Fruit fly (Drosophila melanogaster) whole organism: ENCODE data around the gene CG31406.

Experiments
- CG8478 ChIP-seq: fragments of >200 bp; optimal IDR thresholded peaks from 2 replicates; lab custom pipeline; 2018; ENCODE audit warnings: inconsistent platforms
- Dll ChIP-seq: fragments of >200 bp; optimal IDR thresholded peaks from 2 replicates; lab custom pipeline; 2017
- EcR ChIP-seq, 2 experiments: fragments of >200 bp; optimal IDR thresholded peaks; 2 replicates each; lab custom pipeline; 2017; ENCODE audit warnings: missing biosample characterization in 2 of 2, missing genetic modification characterization in 2 of 2, missing genetic modification reagents in 2 of 2
- pan ChIP-seq: fragments of >200 bp; optimal IDR thresholded peaks from 2 replicates; lab custom pipeline; 2017
- psq ChIP-seq: fragments of >200 bp; optimal IDR thresholded peaks from 2 replicates; lab custom pipeline; 2017
- usp ChIP-seq: fragments of >200 bp; optimal IDR thresholded peaks from 2 replicates; lab custom pipeline; 2017; ENCODE audit warnings: missing biosample characterization, missing genetic modification characterization, mixed read lengths

CG31406 gene

dm6 chr3R:10352844-10353243 lies 4.3 kb downstream of the CG31406 start:
- TF ChIP-seq EcR (GFP tag; optimal IDR thresholded peaks at IDR 0.05; lab: Kevin White, UChicago) (no peak), Dll (no peak), pan (no peak), CG8478 (no peak), psq (lab: Kevin White, UChicago) (no peak), usp (GFP tag; lab: Kevin White, UChicago) (no peak)

- TF ChIP-seq pan, result no peak
- no peak for TF ChIP-seq Dll
- TF ChIP-seq psq (lab: Kevin White, UChicago), result no peak
- TF ChIP-seq EcR (GFP tag; optimal IDR thresholded peaks at IDR 0.05; lab: Kevin White, UChicago), result no peak
- no peak for TF ChIP-seq usp (GFP tag; lab: Kevin White, UChicago)
These were observed 5.6 kb downstream of the CG31406 start for dm6 chr3R:10353932-10354703.

- TF ChIP-seq pan (no peak), psq (lab: Kevin White, UChicago) (no peak), EcR (GFP tag; optimal IDR thresholded peaks at IDR 0.05; lab: Kevin White, UChicago) (no peak), usp (GFP tag; lab: Kevin White, UChicago) (no peak), Dll (no peak), CG8478 (no peak)
These were observed 7.4 kb downstream of the CG31406 start for dm6 chr3R:10355840-10356562.

dm6 chr3R:10356563-10357363 lies 8.2 kb downstream of the CG31406 start:
- TF ChIP-seq EcR (GFP tag; optimal IDR thresholded peaks at IDR 0.05; lab: Kevin White, UChicago), result peak in 1 of 2 experiments; percentile 17
- TF ChIP-seq psq (lab: Kevin White, UChicago), result no peak

- no peak for TF ChIP-seq usp (GFP tag; lab: Kevin White, UChicago)
- no peak for TF ChIP-seq pan
- no peak for TF ChIP-seq CG8478
- no peak for TF ChIP-seq psq (lab: Kevin White, UChicago)
- TF ChIP-seq Dll, result no peak
- TF ChIP-seq EcR (GFP tag; optimal IDR thresholded peaks at IDR 0.05; lab: Kevin White, UChicago), result no peak
These were observed 8.8 kb downstream of the CG31406 start for dm6 chr3R:10357364-10357676.

dm6 chr3R:10364287-10364686 lies 15.7 kb downstream of the CG31406 start:
- TF ChIP-seq usp (GFP tag; lab: Kevin White, UChicago) (no peak), CG8478 (no peak), Dll (no peak), pan (no peak), EcR (GFP tag; optimal IDR thresholded peaks at IDR 0.05; lab: Kevin White, UChicago) (no peak), psq (lab: Kevin White, UChicago) (no peak)

DNA sequence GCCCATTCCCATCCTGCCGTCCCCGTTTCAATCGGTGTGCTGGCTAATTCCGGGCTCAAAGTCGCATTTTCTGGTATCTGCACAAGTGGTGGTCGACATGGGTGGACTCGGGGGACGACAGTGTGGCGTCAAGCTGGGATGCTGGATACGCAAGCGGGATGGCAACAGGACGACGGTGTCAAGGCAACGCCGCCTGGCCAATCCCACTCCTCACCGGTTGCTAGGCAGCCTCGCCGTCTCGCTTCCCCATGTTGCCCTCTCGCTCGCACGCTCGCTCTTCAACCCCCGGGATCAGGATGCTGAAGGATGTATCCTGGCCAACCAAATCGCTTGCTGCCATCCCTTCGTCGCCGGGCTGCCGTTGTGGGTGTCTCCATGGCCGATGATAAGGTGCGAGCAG lies 19.7 kb downstream of the CG31406 start:
- TF ChIP-seq pan (no peak), CG8478 (no peak), psq (lab: Kevin White, UChicago) (no peak), Dll (no peak), EcR (GFP tag; optimal IDR thresholded peaks at IDR 0.05; lab: Kevin White, UChicago) (no peak), usp (GFP tag; lab: Kevin White, UChicago) (no peak)

DNA sequence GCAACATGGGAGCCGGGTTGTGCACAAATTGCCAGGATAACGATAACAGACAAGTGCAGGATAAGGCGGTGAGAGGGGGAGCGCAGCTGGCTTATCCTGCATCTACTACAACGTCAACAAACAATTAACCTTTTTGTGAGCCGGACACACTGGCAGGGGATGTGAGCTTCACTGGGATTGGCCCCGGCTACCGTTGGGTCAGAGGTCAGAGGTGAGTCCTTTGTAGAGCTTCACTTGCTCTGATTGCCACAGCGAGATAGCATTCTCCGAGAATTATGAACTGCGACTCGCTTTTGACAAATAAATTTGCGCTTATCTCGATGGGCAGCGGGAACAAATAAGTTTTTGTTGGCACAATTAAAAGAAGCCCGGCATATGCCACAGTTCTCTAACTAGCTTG lies 21.2 kb downstream of the CG31406 start:
- TF ChIP-seq usp (GFP tag; lab: Kevin White, UChicago) (no peak), pan (no peak), Dll (no peak), EcR (GFP tag; optimal IDR thresholded peaks at IDR 0.05; lab: Kevin White, UChicago) (no peak), psq (lab: Kevin White, UChicago) (no peak), CG8478 (no peak)

DNA sequence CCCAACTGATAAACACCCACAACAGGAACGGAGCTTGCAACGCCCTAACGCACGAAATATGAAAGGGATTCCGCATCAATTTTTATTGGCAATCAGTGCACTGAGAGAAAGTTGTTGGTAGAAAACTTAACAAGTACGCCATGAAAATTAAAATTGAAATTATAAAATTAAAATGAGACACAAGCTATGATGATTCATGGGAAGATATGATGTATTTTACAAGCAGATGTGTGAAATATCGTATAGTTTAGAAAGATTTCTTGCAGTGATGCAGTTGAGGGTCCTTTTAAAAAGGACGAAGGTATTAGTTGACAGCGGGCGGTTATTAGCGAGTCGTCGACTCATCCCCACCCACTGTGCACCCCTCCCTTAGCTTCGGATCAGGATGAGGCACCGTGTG lies 21.9 kb downstream of the CG31406 start:
- TF ChIP-seq pan (no peak), usp (GFP tag; lab: Kevin White, UChicago) (no peak), psq (lab: Kevin White, UChicago) (no peak), EcR (GFP tag; optimal IDR thresholded peaks at IDR 0.05; lab: Kevin White, UChicago) (no peak), CG8478 (no peak), Dll (no peak)

DNA sequence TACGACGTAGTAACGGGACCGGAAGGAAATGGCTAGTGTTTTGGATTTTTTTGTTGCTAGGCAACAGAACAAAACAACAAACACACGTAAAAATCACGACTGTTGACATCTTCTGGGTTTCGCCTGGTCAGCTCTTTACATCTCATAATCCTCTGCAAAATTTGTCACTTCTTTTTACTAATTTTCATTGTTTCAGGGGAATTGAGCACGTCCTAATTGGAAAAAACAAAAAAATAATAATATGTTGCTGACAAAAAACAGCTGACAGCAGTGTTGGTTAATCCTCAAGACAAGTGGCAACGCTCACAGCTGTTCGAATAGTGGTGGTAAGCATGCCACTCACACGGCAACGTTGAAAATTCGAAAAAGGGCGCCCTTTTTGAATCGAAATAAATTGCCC lies 29.3 kb downstream of the CG31406 start, which contains the start of gene Rfx:
Rfx (minus strand) TSS at position 220 of the 400 bp plus-strand sequence.
- TF ChIP-seq pan (no peak), CG8478 (no peak), usp (GFP tag; lab: Kevin White, UChicago) (no peak), psq (lab: Kevin White, UChicago) (no peak), EcR (GFP tag; optimal IDR thresholded peaks at IDR 0.05; lab: Kevin White, UChicago) (no peak), Dll (no peak)

dm6 chr3R:10378989-10379388 lies 30.4 kb downstream of the CG31406 start:
- TF ChIP-seq CG8478, result no peak
- no peak for TF ChIP-seq Dll
- TF ChIP-seq EcR (GFP tag; optimal IDR thresholded peaks at IDR 0.05; lab: Kevin White, UChicago), result no peak
- TF ChIP-seq pan, result no peak
- TF ChIP-seq psq (lab: Kevin White, UChicago), result no peak
- no peak for TF ChIP-seq usp (GFP tag; lab: Kevin White, UChicago)

DNA sequence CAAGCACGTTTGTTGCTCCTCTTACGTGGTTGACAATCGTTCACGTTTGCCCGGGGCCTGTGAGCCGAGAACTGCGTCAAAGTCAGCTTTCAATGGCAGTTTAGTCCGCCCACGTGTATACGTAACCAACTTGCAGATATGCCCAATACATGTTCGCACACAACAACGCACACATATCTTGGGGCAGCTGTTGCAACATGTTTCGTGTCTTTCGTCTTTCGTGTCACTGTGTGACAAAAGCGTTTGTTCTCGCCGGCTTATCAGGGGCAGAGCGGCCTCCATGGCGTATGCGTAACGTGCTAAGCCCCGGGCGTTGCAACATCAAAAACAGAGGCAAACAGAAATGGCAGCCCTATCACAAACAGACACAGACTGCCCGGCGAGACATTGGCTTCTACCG lies 30.8 kb downstream of the CG31406 start:
- no peak for TF ChIP-seq Dll
- no peak for TF ChIP-seq psq (lab: Kevin White, UChicago)
- no peak for TF ChIP-seq usp (GFP tag; lab: Kevin White, UChicago)
- TF ChIP-seq EcR (GFP tag; optimal IDR thresholded peaks at IDR 0.05; lab: Kevin White, UChicago), result no peak
- TF ChIP-seq CG8478, result no peak
- TF ChIP-seq pan, result no peak
